Worm (Caenorhabditis elegans) whole organism, early embryonic: ENCODE measurements around the gene K01C8.2.

ENCODE experiments used
- B0310.2 ChIP-seq: sonication (generic microtip); optimal IDR thresholded peaks from 2 replicates; lab custom pipeline; 2016; ENCODE audit warnings: mild to moderate bottlenecking, missing genetic modification characterization, missing compliant biosample characterization
- aly-1 ChIP-seq: sonication (generic microtip); optimal IDR thresholded peaks from 2 replicates; lab custom pipeline; 2016; ENCODE audit warnings: missing genetic modification characterization, missing compliant biosample characterization
- ama-1 ChIP-seq: fragments of 150-350 bp; optimal IDR thresholded peaks from 2 replicates; lab custom pipeline; 2014
- ceh-36 ChIP-seq: sonication (generic microtip); optimal IDR thresholded peaks from 2 replicates; lab custom pipeline; 2016; ENCODE audit warnings: missing genetic modification characterization, inconsistent platforms, missing compliant biosample characterization
- ets-7 ChIP-seq: sonication (generic microtip); optimal IDR thresholded peaks from 2 replicates; lab custom pipeline; 2016; ENCODE audit warnings: missing genotype, missing genetic modification characterization, missing compliant biosample characterization
- flt-1 ChIP-seq: fragments of 200-800 bp; sonication (Bioruptor generic); IDR thresholded peaks from 2 replicates; pipeline ENCODE4 v1.3.6; 2022; ENCODE audit warnings: missing genetic modification characterization, missing compliant biosample characterization
- hmg-4 ChIP-seq: fragments of 200-800 bp; sonication (Bioruptor generic); optimal IDR thresholded peaks from 2 replicates; lab custom pipeline; 2018; ENCODE audit warnings: mild to moderate bottlenecking, missing genetic modification characterization, missing compliant biosample characterization
- hnd-1 ChIP-seq: sonication (generic microtip); optimal IDR thresholded peaks from 2 replicates; lab custom pipeline; 2016; ENCODE audit warnings: missing genetic modification characterization, missing compliant biosample characterization
- pes-1 ChIP-seq: fragments of 200-800 bp; sonication (Bioruptor generic); IDR thresholded peaks from 2 replicates; pipeline ENCODE4 v1.3.6; 2022; ENCODE audit warnings: missing genetic modification reagents, missing genetic modification characterization, missing compliant biosample characterization
- scrt-1 ChIP-seq: fragments of 200-800 bp; sonication (Bioruptor generic); IDR thresholded peaks from 2 replicates; pipeline ENCODE4 v1.3.6; 2022; ENCODE audit warnings: missing genetic modification characterization, missing compliant biosample characterization
- sea-1 ChIP-seq: fragments of 200-800 bp; sonication (Bioruptor generic); conservative IDR thresholded peaks from 2 replicates; pipeline ENCODE4 v1.3.6; 2022; ENCODE audit warnings: missing genetic modification characterization, missing compliant biosample characterization
- tbx-37 ChIP-seq: fragments of 200-800 bp; sonication (Bioruptor generic); conservative IDR thresholded peaks from 2 replicates; pipeline ENCODE4 v1.3.6; 2022; ENCODE audit warnings: missing genetic modification reagents, missing genetic modification characterization, missing compliant biosample characterization
- tra-4 ChIP-seq: sonication (generic microtip); optimal IDR thresholded peaks from 2 replicates; lab custom pipeline; 2017; ENCODE audit warnings: missing genetic modification characterization, missing compliant biosample characterization

DNA sequence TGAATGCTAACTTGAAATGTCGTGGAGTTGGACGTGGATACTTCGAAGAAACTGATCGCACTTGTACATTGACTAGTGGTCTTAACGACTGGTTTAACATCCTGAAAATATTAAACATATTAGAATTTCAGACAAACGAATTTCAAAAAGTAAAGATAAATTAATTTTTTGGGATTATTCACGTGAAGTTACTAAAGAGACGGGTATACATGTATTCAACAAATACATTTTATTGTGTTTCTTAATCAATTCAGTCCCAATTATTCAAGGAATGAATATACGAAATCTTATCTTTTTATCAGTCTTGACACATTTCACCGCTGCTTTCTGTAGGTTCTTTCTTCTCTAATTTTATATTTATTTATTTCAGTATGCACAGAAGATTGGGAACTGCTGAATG lies 9.2 kb upstream of the K01C8.2 start, which contains the start of the genes mrpl-10 and clec-142:
- TF ChIP-seq pes-1 (GFP tag; lab: Robert Waterston, UW) (no peak), ama-1 (no peak), ets-7 (no peak), tbx-37 (GFP tag; lab: Robert Waterston, UW) (no peak), B0310.2 (tag; lab: Kevin White, UChicago) (no peak), scrt-1 (GFP tag; lab: Robert Waterston, UW) (no peak), aly-1 (no peak), flt-1 (GFP tag; lab: Robert Waterston, UW) (no peak), tra-4 (no peak), ceh-36 (tag; lab: Kevin White, UChicago) (no peak), hnd-1 (tag; lab: Kevin White, UChicago) (no peak), sea-1 (GFP tag; lab: Robert Waterston, UW) (no peak), hmg-4 (no peak)
